Worm (Caenorhabditis elegans): ENCODE data around the gene F58B4.7.
A peak's percentile ranks its signal among the peaks of the same experiment; 100 is the strongest.

Gene F58B4.7

ce11 chrV:10896706-10897105 lies 26.4 kb downstream of the F58B4.7 start:
- TF ChIP-seq ama-1 (optimal IDR thresholded peaks at IDR 0.05): no peak

ce11 chrV:10896295-10896694 lies 26.8 kb downstream of the F58B4.7 start, which contains the start of gene F32D8.13:
F32D8.13 (minus strand) TSS chrV:10896543.
- TF ChIP-seq ama-1 (optimal IDR thresholded peaks at IDR 0.05) (no peak), hnd-1 (tag; optimal IDR thresholded peaks at IDR 0.05) (no peak), ets-7 (tag; optimal IDR thresholded peaks at IDR 0.05) (no peak), F13C5.2 (tag; optimal IDR thresholded peaks at IDR 0.05) (no peak), pes-1 (GFP tag; IDR thresholded peaks at IDR 0.05) (no peak), flt-1 (GFP tag; IDR thresholded peaks at IDR 0.05) (no peak), hmbx-1 (tag; optimal IDR thresholded peaks at IDR 0.05) (no peak), tbx-11 (GFP tag; IDR thresholded peaks at IDR 0.05) (no peak), B0310.2 (tag; optimal IDR thresholded peaks at IDR 0.05) (no peak), sea-1 (GFP tag; conservative IDR thresholded peaks at IDR 0.05) (no peak), scrt-1 (GFP tag; IDR thresholded peaks at IDR 0.05) (no peak), ceh-13 (GFP tag; optimal IDR thresholded peaks at IDR 0.05) (no peak), ceh-36 (tag; optimal IDR thresholded peaks at IDR 0.05) (no peak), hmg-4 (GFP tag; optimal IDR thresholded peaks at IDR 0.05) (no peak), tbx-37 (GFP tag; conservative IDR thresholded peaks at IDR 0.05) (no peak), aly-1 (tag; optimal IDR thresholded peaks at IDR 0.05) (no peak), tra-4 (tag; optimal IDR thresholded peaks at IDR 0.05) (no peak)

- TF ChIP-seq hnd-1 (tag; optimal IDR thresholded peaks at IDR 0.05) (no peak), flt-1 (GFP tag; IDR thresholded peaks at IDR 0.05) (no peak; the same call in 1 of the 2 replicates), ets-7 (tag; optimal IDR thresholded peaks at IDR 0.05) (no peak), ceh-13 (GFP tag; optimal IDR thresholded peaks at IDR 0.05) (no peak), scrt-1 (GFP tag; IDR thresholded peaks at IDR 0.05) (no peak), sea-1 (GFP tag; conservative IDR thresholded peaks at IDR 0.05) (no peak), tbx-37 (GFP tag; conservative IDR thresholded peaks at IDR 0.05) (peak; percentile 69), ama-1 (optimal IDR thresholded peaks at IDR 0.05) (no peak), ceh-36 (tag; optimal IDR thresholded peaks at IDR 0.05) (no peak), B0310.2 (tag; optimal IDR thresholded peaks at IDR 0.05) (no peak), F13C5.2 (tag; optimal IDR thresholded peaks at IDR 0.05) (peak; percentile 19), pes-1 (GFP tag; IDR thresholded peaks at IDR 0.05) (peak; percentile 28; the same call in 1 of the 2 replicates)
Observed at ce11 chrV:10894601-10895000, 28.5 kb downstream of the F58B4.7 start, which contains the start of the genes F32D8.14 and F32D8.5. F32D8.14 (minus strand) TSS chrV:10894788. F32D8.5 (plus strand) TSS chrV:10894800.

- no peak for TF ChIP-seq hnd-1 (tag; optimal IDR thresholded peaks at IDR 0.05)
- TF ChIP-seq tbx-37 (GFP tag; conservative IDR thresholded peaks at IDR 0.05): no peak
- TF ChIP-seq ceh-36 (tag; optimal IDR thresholded peaks at IDR 0.05): no peak
- TF ChIP-seq hmbx-1 (tag; optimal IDR thresholded peaks at IDR 0.05): no peak
- TF ChIP-seq scrt-1 (GFP tag; IDR thresholded peaks at IDR 0.05): no peak
- no peak for TF ChIP-seq F13C5.2 (tag; optimal IDR thresholded peaks at IDR 0.05)
Observed at ce11 chrV:10893510-10894128, 29.5 kb downstream of the F58B4.7 start, which contains the start of gene F32D8.4. F32D8.4 (minus strand) TSS chrV:10893560.

ce11 chrV:10890980-10891379 lies 32.1 kb downstream of the F58B4.7 start, which contains the start of gene F32D8.12:
F32D8.12 (minus strand) TSS chrV:10891027.
- no peak for TF ChIP-seq hmg-4 (GFP tag; optimal IDR thresholded peaks at IDR 0.05)
- no peak for TF ChIP-seq flt-1 (GFP tag; IDR thresholded peaks at IDR 0.05)
- no peak for TF ChIP-seq tra-4 (tag; optimal IDR thresholded peaks at IDR 0.05)
- no peak for TF ChIP-seq ceh-13 (GFP tag; optimal IDR thresholded peaks at IDR 0.05)
- TF ChIP-seq ets-7 (tag; optimal IDR thresholded peaks at IDR 0.05): no peak
- TF ChIP-seq ama-1 (optimal IDR thresholded peaks at IDR 0.05): no peak
- no peak for TF ChIP-seq hmbx-1 (tag; optimal IDR thresholded peaks at IDR 0.05)
- no peak for TF ChIP-seq ceh-36 (tag; optimal IDR thresholded peaks at IDR 0.05)
- no peak for TF ChIP-seq tbx-37 (GFP tag; conservative IDR thresholded peaks at IDR 0.05)

ce11 chrV:10889774-10890173 lies 33.4 kb downstream of the F58B4.7 start:
- TF ChIP-seq tbx-37 (GFP tag; conservative IDR thresholded peaks at IDR 0.05) (no peak), sea-1 (GFP tag; conservative IDR thresholded peaks at IDR 0.05) (no peak), aly-1 (tag; optimal IDR thresholded peaks at IDR 0.05) (no peak), hnd-1 (tag; optimal IDR thresholded peaks at IDR 0.05) (no peak), tbx-11 (GFP tag; IDR thresholded peaks at IDR 0.05) (no peak)

ce11 chrV:10889036-10889435 lies 34.1 kb downstream of the F58B4.7 start, which contains the start of gene F32D8.11:
F32D8.11 (minus strand) TSS chrV:10889136.
- TF ChIP-seq flt-1 (GFP tag; IDR thresholded peaks at IDR 0.05) (no peak), F13C5.2 (tag; optimal IDR thresholded peaks at IDR 0.05) (no peak), ama-1 (optimal IDR thresholded peaks at IDR 0.05) (no peak), tbx-37 (GFP tag; conservative IDR thresholded peaks at IDR 0.05) (no peak), hnd-1 (tag; optimal IDR thresholded peaks at IDR 0.05) (no peak), hmbx-1 (tag; optimal IDR thresholded peaks at IDR 0.05) (no peak), aly-1 (tag; optimal IDR thresholded peaks at IDR 0.05) (no peak), scrt-1 (GFP tag; IDR thresholded peaks at IDR 0.05) (no peak), tbx-11 (GFP tag; IDR thresholded peaks at IDR 0.05) (no peak), ceh-36 (tag; optimal IDR thresholded peaks at IDR 0.05) (no peak), tra-4 (tag; optimal IDR thresholded peaks at IDR 0.05) (no peak), B0310.2 (tag; optimal IDR thresholded peaks at IDR 0.05) (no peak), sea-1 (GFP tag; conservative IDR thresholded peaks at IDR 0.05) (no peak), hmg-4 (GFP tag; optimal IDR thresholded peaks at IDR 0.05) (no peak), ceh-13 (GFP tag; optimal IDR thresholded peaks at IDR 0.05) (no peak), pes-1 (GFP tag; IDR thresholded peaks at IDR 0.05) (no peak)

ce11 chrV:10888153-10888552 lies 35.0 kb downstream of the F58B4.7 start:
- TF ChIP-seq aly-1 (tag; optimal IDR thresholded peaks at IDR 0.05) (no peak), ceh-13 (GFP tag; optimal IDR thresholded peaks at IDR 0.05) (no peak), tbx-11 (GFP tag; IDR thresholded peaks at IDR 0.05) (no peak), F13C5.2 (tag; optimal IDR thresholded peaks at IDR 0.05) (no peak), tra-4 (tag; optimal IDR thresholded peaks at IDR 0.05) (no peak), ama-1 (optimal IDR thresholded peaks at IDR 0.05) (no peak), tbx-37 (GFP tag; conservative IDR thresholded peaks at IDR 0.05) (no peak), ceh-36 (tag; optimal IDR thresholded peaks at IDR 0.05) (no peak), B0310.2 (tag; optimal IDR thresholded peaks at IDR 0.05) (no peak), flt-1 (GFP tag; IDR thresholded peaks at IDR 0.05) (no peak), hmg-4 (GFP tag; optimal IDR thresholded peaks at IDR 0.05) (no peak)

Measured in whole organism, early embryonic.